Worm (Caenorhabditis elegans) whole organism, L4 larva: Measurements from ENCODE around the gene tbb-1.

Source experiments
- F49E8.2 ChIP-seq: sonication (generic microtip); optimal IDR thresholded peaks from 2 replicates; lab custom pipeline; 2016; ENCODE audit warnings: missing compliant biosample characterization, mild to moderate bottlenecking, missing genetic modification characterization, borderline replicate concordance
- T26A8.4 ChIP-seq: fragments of 200-800 bp; sonication (Bioruptor generic); IDR thresholded peaks from 2 replicates; pipeline ENCODE4 v1.3.6; 2022; ENCODE audit warnings: missing genetic modification characterization, missing compliant biosample characterization
- Y48G9A.11 ChIP-seq: fragments of 200-800 bp; sonication (Bioruptor generic); IDR thresholded peaks from 2 replicates; pipeline ENCODE4 v1.3.6; 2022; ENCODE audit warnings: missing genetic modification reagents, missing genetic modification characterization, missing compliant biosample characterization
- Y75B8A.6 ChIP-seq: fragments of 200-800 bp; sonication (Bioruptor generic); IDR thresholded peaks from 2 replicates; pipeline ENCODE4 v1.3.6; 2022; ENCODE audit warnings: missing genetic modification reagents, missing genetic modification characterization, missing compliant biosample characterization
- ZK337.2 ChIP-seq: fragments of 200-800 bp; sonication (Bioruptor generic); IDR thresholded peaks from 2 replicates; pipeline ENCODE4 v1.3.6; 2022; ENCODE audit warnings: missing genetic modification reagents, missing genetic modification characterization, missing compliant biosample characterization
- ZK546.5 ChIP-seq, 2 experiments: sonication (generic microtip); optimal IDR thresholded peaks; 2 replicates each; lab custom pipeline; 2017; ENCODE audit warnings: missing biosample characterization in 2 of 2, missing genetic modification characterization in 2 of 2
- aha-1 ChIP-seq: fragments of 150-350 bp; peaks from one replicate; lab custom pipeline; 2014; ENCODE audit warnings: missing biosample characterization, missing genetic modification characterization
- aly-2 ChIP-seq: sonication (generic microtip); optimal IDR thresholded peaks from 2 replicates; lab custom pipeline; 2018; ENCODE audit warnings: missing biosample characterization, missing genetic modification characterization
- attf-4 ChIP-seq: sonication (generic microtip); optimal IDR thresholded peaks from 3 replicates; lab custom pipeline; 2017; ENCODE audit warnings: missing biosample characterization, missing genetic modification characterization
- ceh-20 ChIP-seq: fragments of 200-800 bp; sonication (Bioruptor generic); IDR thresholded peaks from 2 replicates; pipeline ENCODE4 v1.3.6; 2022; ENCODE audit warnings: missing genetic modification reagents, missing genetic modification characterization, missing compliant biosample characterization
- ceh-28 ChIP-seq: fragments of 150-350 bp; optimal IDR thresholded peaks from 2 replicates; lab custom pipeline; 2014; ENCODE audit warnings: missing biosample characterization, missing genetic modification reagents, missing genetic modification characterization
- ceh-44 ChIP-seq: fragments of 200-800 bp; sonication (Bioruptor generic); IDR thresholded peaks from 2 replicates; pipeline ENCODE4 v1.3.6; 2022; ENCODE audit warnings: missing genetic modification reagents, missing genetic modification characterization, missing compliant biosample characterization
- ceh-82 ChIP-seq: sonication (generic microtip); optimal IDR thresholded peaks from 2 replicates; lab custom pipeline; 2017; ENCODE audit warnings: missing biosample characterization, missing genetic modification characterization
- ces-1 ChIP-seq: fragments of 150-350 bp; sonication (generic microtip); optimal IDR thresholded peaks from 4 replicates; lab custom pipeline; 2014; ENCODE audit warnings: missing biosample characterization, missing genetic modification reagents, missing genetic modification characterization
- ctbp-1 ChIP-seq: fragments of 200-800 bp; sonication (Bioruptor generic); IDR thresholded peaks from 2 replicates; pipeline ENCODE4 v1.3.6; 2022; ENCODE audit warnings: missing genetic modification reagents, missing genetic modification characterization, missing compliant biosample characterization
- daf-12 ChIP-seq: fragments of 150-350 bp; optimal IDR thresholded peaks from 2 replicates; lab custom pipeline; 2014; ENCODE audit warnings: missing biosample characterization, missing genetic modification reagents, missing genetic modification characterization
- daf-19 ChIP-seq: fragments of 200-800 bp; sonication (Bioruptor generic); conservative IDR thresholded peaks from 2 replicates; pipeline ENCODE4 v1.3.6; 2022; ENCODE audit warnings: missing genetic modification characterization, missing compliant biosample characterization
- daf-8 ChIP-seq: fragments of 200-800 bp; sonication (Bioruptor generic); IDR thresholded peaks from 2 replicates; pipeline ENCODE4 v1.3.6; 2022; ENCODE audit warnings: missing genetic modification characterization, missing compliant biosample characterization
- dmd-6 ChIP-seq: fragments of 200-800 bp; sonication (Bioruptor generic); IDR thresholded peaks from 2 replicates; pipeline ENCODE4 v1.3.6; 2022; ENCODE audit warnings: missing genetic modification reagents, missing genetic modification characterization, missing compliant biosample characterization
- egl-43 ChIP-seq: fragments of 200-800 bp; sonication (Bioruptor generic); IDR thresholded peaks from 2 replicates; pipeline ENCODE4 v1.3.6; 2022; ENCODE audit warnings: missing genetic modification reagents, missing genetic modification characterization, missing compliant biosample characterization
- fkh-10 ChIP-seq: fragments of 150-350 bp; optimal IDR thresholded peaks from 2 replicates; lab custom pipeline; 2014; ENCODE audit warnings: missing biosample characterization, missing genetic modification reagents, missing genetic modification characterization
- gei-8 ChIP-seq: fragments of 200-800 bp; sonication (Bioruptor generic); optimal IDR thresholded peaks from 2 replicates; lab custom pipeline; 2018; ENCODE audit warnings: mild to moderate bottlenecking, missing genetic modification characterization, missing compliant biosample characterization
- jun-1 ChIP-seq: fragments of 150-350 bp; optimal IDR thresholded peaks from 2 replicates; lab custom pipeline; 2014; ENCODE audit warnings: missing biosample characterization, missing genetic modification reagents, missing genetic modification characterization
- lim-7 ChIP-seq: fragments of 200-800 bp; sonication (Bioruptor generic); IDR thresholded peaks from 2 replicates; pipeline ENCODE4 v1.3.6; 2022; ENCODE audit warnings: missing genetic modification characterization, missing compliant biosample characterization
- lin-29 ChIP-seq: fragments of 200-800 bp; sonication (Bioruptor generic); IDR thresholded peaks from 2 replicates; pipeline ENCODE4 v1.3.6; 2022; ENCODE audit warnings: missing genetic modification reagents, missing genetic modification characterization, missing compliant biosample characterization
- lin-38 ChIP-seq: fragments of 200-800 bp; sonication (Bioruptor generic); IDR thresholded peaks from 2 replicates; pipeline ENCODE4 v1.3.6; 2022; ENCODE audit warnings: missing genetic modification reagents, missing genetic modification characterization, missing compliant biosample characterization
- lin-39 ChIP-seq: fragments of 150-350 bp; optimal IDR thresholded peaks from 2 replicates; lab custom pipeline; 2014; ENCODE audit warnings: missing biosample characterization, missing genetic modification reagents, missing genetic modification characterization
- lsy-2 ChIP-seq, 2 experiments: fragments of 150-350 bp in 1 of 2; sonication (generic microtip) in 1 of 2; optimal IDR thresholded peaks; 2 replicates each; lab custom pipeline; 2014 to 2017; ENCODE audit warnings: missing biosample characterization in 2 of 2, missing genetic modification characterization in 2 of 2
- madf-5 ChIP-seq, 2 experiments: fragments of 200-800 bp; sonication (Bioruptor generic); IDR thresholded peaks; 2 replicates each; pipeline ENCODE4 v1.3.6; 2022; ENCODE audit warnings: missing compliant biosample characterization in 2 of 2, missing genetic modification characterization in 2 of 2
- mdt-29 ChIP-seq: fragments of 200-800 bp; sonication (Bioruptor generic); IDR thresholded peaks from 2 replicates; pipeline ENCODE4 v1.3.6; 2022; ENCODE audit warnings: missing genetic modification reagents, missing genetic modification characterization, missing compliant biosample characterization
- mep-1 ChIP-seq: fragments of 150-350 bp; sonication (generic microtip); optimal IDR thresholded peaks from 3 replicates; lab custom pipeline; 2014; ENCODE audit warnings: missing biosample characterization, missing genetic modification characterization
- mxl-2 ChIP-seq: fragments of 200-800 bp; sonication (Bioruptor generic); conservative IDR thresholded peaks from 2 replicates; pipeline ENCODE4 v1.3.6; 2022; ENCODE audit warnings: missing genetic modification reagents, missing genetic modification characterization, missing compliant biosample characterization
- nhr-10 ChIP-seq: fragments of 150-350 bp; optimal IDR thresholded peaks from 2 replicates; lab custom pipeline; 2014; ENCODE audit warnings: missing biosample characterization, missing genetic modification characterization
- nhr-102 ChIP-seq: sonication (generic microtip); optimal IDR thresholded peaks from 2 replicates; lab custom pipeline; 2016; ENCODE audit warnings: mild to moderate bottlenecking, missing genetic modification characterization, moderate library complexity, missing compliant biosample characterization
- nhr-11 ChIP-seq: fragments of 150-350 bp; optimal IDR thresholded peaks from 2 replicates; lab custom pipeline; 2014; ENCODE audit warnings: missing biosample characterization, missing genetic modification characterization
- nhr-237 ChIP-seq: sonication (generic microtip); optimal IDR thresholded peaks from 2 replicates; lab custom pipeline; 2017; ENCODE audit warnings: missing biosample characterization, missing genetic modification characterization
- nhr-25 ChIP-seq: sonication (generic microtip); optimal IDR thresholded peaks from 2 replicates; lab custom pipeline; 2017; ENCODE audit warnings: missing genetic modification characterization, mild to moderate bottlenecking, missing compliant biosample characterization, antibody characterized with exemption, moderate library complexity, borderline replicate concordance; ENCODE audit not compliant: insufficient read depth
- nhr-28 ChIP-seq: fragments of 150-350 bp; optimal IDR thresholded peaks from 2 replicates; lab custom pipeline; 2014; ENCODE audit warnings: missing biosample characterization, missing genetic modification characterization
- nhr-41 ChIP-seq: fragments of 200-800 bp; sonication (Bioruptor generic); IDR thresholded peaks from 2 replicates; pipeline ENCODE4 v1.3.6; 2022; ENCODE audit warnings: missing genetic modification reagents, missing genetic modification characterization, missing compliant biosample characterization
- nhr-76 ChIP-seq: fragments of 150-350 bp; optimal IDR thresholded peaks from 2 replicates; lab custom pipeline; 2014; ENCODE audit warnings: missing biosample characterization, missing genetic modification characterization
- nhr-77 ChIP-seq: fragments of 150-350 bp; optimal IDR thresholded peaks from 2 replicates; lab custom pipeline; 2014; ENCODE audit warnings: missing biosample characterization, missing genetic modification characterization
- pha-4 ChIP-seq, 2 experiments: fragments of 150-350 bp in 1 of 2; fragments of 200-800 bp in 1 of 2; sonication (Bioruptor generic) in 1 of 2; IDR thresholded peaks in 1 of 2; optimal IDR thresholded peaks in 1 of 2; 2 replicates each; pipeline versions ENCODE4 v1.3.6 to Lab custom; 2014 to 2022; ENCODE audit warnings: missing genetic modification characterization in 2 of 2, missing genetic modification reagents in 2 of 2, missing biosample characterization in 1 of 2, missing compliant biosample characterization in 1 of 2
- php-3 ChIP-seq: fragments of 200-800 bp; sonication (Bioruptor generic); IDR thresholded peaks from 2 replicates; pipeline ENCODE4 v1.3.6; 2022; ENCODE audit warnings: missing genetic modification reagents, missing genetic modification characterization, missing compliant biosample characterization
- rbr-2 ChIP-seq: sonication (generic microtip); optimal IDR thresholded peaks from 2 replicates; lab custom pipeline; 2016; ENCODE audit warnings: missing genotype, missing genetic modification characterization, missing compliant biosample characterization
- sdz-12 ChIP-seq: fragments of 200-800 bp; sonication (Bioruptor generic); optimal IDR thresholded peaks from 2 replicates; lab custom pipeline; 2018; ENCODE audit warnings: mild to moderate bottlenecking, missing genetic modification characterization, missing compliant biosample characterization
- set-16 ChIP-seq: fragments of 200-800 bp; sonication (Bioruptor generic); IDR thresholded peaks from 2 replicates; pipeline ENCODE4 v1.3.6; 2022; ENCODE audit warnings: missing genetic modification reagents, missing genetic modification characterization, missing compliant biosample characterization
- snpc-1.2 ChIP-seq: fragments of 200-800 bp; sonication (Bioruptor generic); IDR thresholded peaks from 2 replicates; pipeline ENCODE4 v1.3.6; 2022; ENCODE audit warnings: missing genetic modification reagents, missing genetic modification characterization, missing compliant biosample characterization
- snpc-4 ChIP-seq: fragments of 150-350 bp; optimal IDR thresholded peaks from 2 replicates; lab custom pipeline; 2014; ENCODE audit warnings: missing biosample characterization, missing genetic modification characterization
- tra-1 ChIP-seq: fragments of 200-800 bp; sonication (Bioruptor generic); IDR thresholded peaks from 2 replicates; pipeline ENCODE4 v1.3.6; 2022; ENCODE audit warnings: missing genetic modification reagents, missing genetic modification characterization, missing compliant biosample characterization
- unc-130 ChIP-seq: sonication (generic microtip); optimal IDR thresholded peaks from 2 replicates; lab custom pipeline; 2016; ENCODE audit warnings: missing genetic modification reagents, missing genetic modification characterization, missing compliant biosample characterization
- zag-1 ChIP-seq: fragments of 150-350 bp; optimal IDR thresholded peaks from 2 replicates; lab custom pipeline; 2014; ENCODE audit warnings: missing biosample characterization, missing genetic modification characterization
- zip-2 ChIP-seq: fragments of 150-350 bp; optimal IDR thresholded peaks from 2 replicates; lab custom pipeline; 2014; ENCODE audit warnings: missing biosample characterization, missing genetic modification characterization

tbb-1 gene

DNA sequence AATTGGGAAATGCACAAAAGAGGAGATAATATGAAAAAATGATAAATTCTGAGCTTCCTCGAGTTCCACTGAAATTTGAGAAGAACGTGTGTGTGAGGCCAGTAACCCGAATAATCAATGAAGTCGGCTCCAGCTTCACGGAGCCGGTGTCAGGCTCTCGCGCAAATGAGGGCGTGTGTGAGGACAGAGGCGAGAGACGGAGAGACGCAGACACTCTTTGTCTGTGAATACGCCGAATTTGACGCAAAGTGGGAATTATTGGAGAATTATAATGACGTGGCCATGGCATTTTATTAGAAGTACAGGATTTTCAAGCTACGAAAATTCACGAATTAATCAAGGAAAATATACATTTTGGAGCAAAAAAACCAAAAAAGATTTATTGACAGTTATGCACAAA lies 2.3 kb downstream of the tbb-1 start:
- no peak for TF ChIP-seq jun-1
- TF ChIP-seq ceh-20 (GFP tag; lab: Robert Waterston, UW): no peak
- TF ChIP-seq nhr-77: no peak
- no peak for TF ChIP-seq gei-8 (GFP tag; lab: Kevin White, UChicago)
- no peak for TF ChIP-seq egl-43 (GFP tag; lab: Robert Waterston, UW)
- TF ChIP-seq nhr-237 (tag; lab: Kevin White, UChicago): no peak
- TF ChIP-seq ZK546.5 (tag; optimal IDR thresholded peaks at IDR 0.05; lab: Kevin White, UChicago): no peak
- no peak for TF ChIP-seq ceh-44 (GFP tag; lab: Robert Waterston, UW)
- no peak for TF ChIP-seq tra-1 (GFP tag; lab: Robert Waterston, UW)
- no peak for TF ChIP-seq aly-2
- TF ChIP-seq daf-19 (GFP tag; lab: Robert Waterston, UW): no peak
- 0 out of 2 replicates have a peak, but pooled peaks have one; percentile 12 for TF ChIP-seq ctbp-1 (GFP tag; lab: Robert Waterston, UW)
- TF ChIP-seq nhr-10 (tag; lab: Kevin White, UChicago): no peak
- TF ChIP-seq daf-12 (tag; lab: Kevin White, UChicago): no peak
- TF ChIP-seq lin-39 (tag; lab: Kevin White, UChicago): no peak
- TF ChIP-seq daf-8 (GFP tag; lab: Robert Waterston, UW): no peak
- no peak for TF ChIP-seq zag-1 (tag; lab: Kevin White, UChicago)
- TF ChIP-seq mxl-2 (GFP tag; lab: Robert Waterston, UW): no peak
- peak; percentile 74 for TF ChIP-seq lin-38 (GFP tag; lab: Robert Waterston, UW)
- TF ChIP-seq zip-2: no peak
- no peak for TF ChIP-seq Y75B8A.6
- peak; percentile 26; the same call in 1 of the 2 replicates for TF ChIP-seq T26A8.4 (GFP tag; lab: Robert Waterston, UW)
- no peak for TF ChIP-seq php-3 (GFP tag; lab: Robert Waterston, UW)
- TF ChIP-seq unc-130 (GFP tag; lab: Kevin White, UChicago): no peak
- TF ChIP-seq madf-5 (GFP tag; IDR thresholded peaks at IDR 0.05; lab: Robert Waterston, UW): no peak
- no peak for TF ChIP-seq ZK337.2 (GFP tag; lab: Robert Waterston, UW)
- peak; percentile 97 for TF ChIP-seq aha-1
- no peak for TF ChIP-seq lin-29 (GFP tag; lab: Robert Waterston, UW)
- no peak for TF ChIP-seq snpc-4 (tag; lab: Kevin White, UChicago)
- TF ChIP-seq nhr-25 (tag; lab: Kevin White, UChicago): no peak
- TF ChIP-seq nhr-11 (tag; lab: Kevin White, UChicago): peak; percentile 50
- TF ChIP-seq F49E8.2 (tag; lab: Kevin White, UChicago): no peak
- TF ChIP-seq lsy-2 (tag; optimal IDR thresholded peaks at IDR 0.05; lab: Kevin White, UChicago): peak in 1 of 2 experiments; percentile 72
- no peak for TF ChIP-seq lim-7 (GFP tag; lab: Robert Waterston, UW)
- no peak for TF ChIP-seq Y48G9A.11 (GFP tag; lab: Robert Waterston, UW)
- no peak for TF ChIP-seq mdt-29
- peak; percentile 58 for TF ChIP-seq mep-1 (tag; lab: Kevin White, UChicago)
- TF ChIP-seq ceh-28: no peak
- TF ChIP-seq nhr-28 (tag; lab: Kevin White, UChicago): no peak
- TF ChIP-seq set-16: no peak
- no peak for TF ChIP-seq sdz-12 (GFP tag; lab: Kevin White, UChicago)
- TF ChIP-seq attf-4 (tag; lab: Kevin White, UChicago): no peak
- no peak for TF ChIP-seq fkh-10 (GFP tag; lab: Kevin White, UChicago)
- TF ChIP-seq rbr-2 (tag; lab: Kevin White, UChicago): peak; percentile 61
- TF ChIP-seq snpc-1.2 (GFP tag; lab: Robert Waterston, UW): no peak
- TF ChIP-seq pha-4 (GFP tag; IDR thresholded peaks at IDR 0.05; lab: Robert Waterston, UW): no peak
- TF ChIP-seq pha-4 (tag; optimal IDR thresholded peaks at IDR 0.05; lab: Kevin White, UChicago): no peak
- peak; percentile 23 for TF ChIP-seq nhr-102 (tag; lab: Kevin White, UChicago)
- 0 out of 2 replicates have a peak, but pooled peaks have one; percentile 14 for TF ChIP-seq dmd-6 (GFP tag; lab: Robert Waterston, UW)
- no peak for TF ChIP-seq nhr-76 (tag; lab: Kevin White, UChicago)
- TF ChIP-seq ces-1 (GFP tag; lab: Kevin White, UChicago): no peak
- no peak for TF ChIP-seq nhr-41 (GFP tag; lab: Robert Waterston, UW)
- TF ChIP-seq ceh-82: no peak
